Worm (Caenorhabditis elegans): Measurements from ENCODE around the gene clc-23.

- TF ChIP-seq him-1 (tag; optimal IDR thresholded peaks at IDR 0.05) (no peak), dao-5 (tag; optimal IDR thresholded peaks at IDR 0.05) (no peak), W03F9.2 (tag; optimal IDR thresholded peaks at IDR 0.05) (no peak)
These were observed 33.3 kb downstream of the clc-23 start for ce11 chrIII:1054096-1054495.

Data from whole organism, L4/young adult.